Fruit fly (Drosophila melanogaster): ENCODE results near the gene CG31373.
A peak's percentile ranks its signal among the peaks of the same experiment; 100 is the strongest.

The CG31373 gene

DNA sequence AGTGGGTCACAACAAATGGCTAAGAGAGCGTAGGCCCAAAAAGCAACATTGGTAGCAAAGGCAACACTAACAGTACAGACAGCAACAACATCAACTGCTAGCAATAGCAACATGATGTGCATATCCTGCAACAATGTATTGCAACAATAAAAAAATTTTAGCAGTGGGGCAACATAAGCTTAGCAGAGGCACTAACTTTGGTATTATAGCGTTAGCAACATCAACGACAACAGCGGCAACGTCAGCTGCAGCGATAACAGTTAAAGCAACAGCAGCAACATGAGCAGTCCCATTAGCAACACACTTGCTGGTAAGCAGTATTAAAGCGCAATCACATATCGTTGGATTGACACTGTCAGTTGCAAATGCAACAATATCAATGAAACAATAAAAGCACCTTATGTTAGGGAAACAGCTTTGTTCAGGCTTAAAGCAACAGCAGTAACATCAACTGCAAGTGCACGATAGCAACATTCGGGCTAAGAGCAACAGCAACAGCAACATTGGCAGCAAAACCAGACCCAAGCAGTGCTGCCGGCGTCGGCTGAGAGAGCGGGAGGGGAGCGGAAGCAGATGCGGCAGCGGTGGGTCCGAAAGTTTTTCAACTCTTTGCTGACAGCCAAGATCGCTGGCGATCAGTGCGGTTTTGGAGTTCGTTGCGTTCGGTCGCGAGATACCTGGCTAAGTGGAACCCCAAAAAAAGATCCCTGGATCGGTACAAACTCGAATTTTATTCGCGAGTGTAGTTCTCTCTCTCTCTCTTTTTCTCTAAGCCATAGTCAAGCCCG lies 22.7 kb downstream of the CG31373 start, which contains the start of gene Skel:
Skel (plus strand) TSS at position 637 of the 788 bp plus-strand sequence.
- peak; percentile 13 for TF ChIP-seq esn (GFP tag; optimal IDR thresholded peaks at IDR 0.05)
- no peak; the same call in 2 of the 3 replicates for TF ChIP-seq CG6163 (GFP tag; IDR thresholded peaks at IDR 0.05)
- no peak for TF ChIP-seq CG9139 (GFP tag; optimal IDR thresholded peaks at IDR 0.05)
- TF ChIP-seq Ets96B (tag; optimal IDR thresholded peaks at IDR 0.05) = no peak
- TF ChIP-seq svp (GFP tag) = no peak
- TF ChIP-seq eg (GFP tag; IDR thresholded peaks at IDR 0.05) = peak; percentile 61; the same call in 2 of the 3 replicates
- TF ChIP-seq CG31627 (GFP tag; optimal IDR thresholded peaks at IDR 0.05) = no peak
- peak in 1 of 2 experiments; percentile 18 for TF ChIP-seq ss (GFP tag; optimal IDR thresholded peaks at IDR 0.05)
- TF ChIP-seq CG1621 (tag; optimal IDR thresholded peaks at IDR 0.05) = no peak
- peak; percentile 25 for TF ChIP-seq Lpt (GFP tag; optimal IDR thresholded peaks at IDR 0.05)
- no peak for TF ChIP-seq fd85E (GFP tag; optimal IDR thresholded peaks at IDR 0.05)
- peak; percentile 8 for TF ChIP-seq CG16779 (tag; optimal IDR thresholded peaks at IDR 0.05)
- TF ChIP-seq CG11902 (GFP tag; optimal IDR thresholded peaks at IDR 0.05) = no peak
- no peak for TF ChIP-seq CG3919 (GFP tag; optimal IDR thresholded peaks at IDR 0.05)
- TF ChIP-seq dsx (GFP tag; optimal IDR thresholded peaks at IDR 0.05; ENCODE audit: poor library complexity, severe bottlenecking) = peak; percentile 98
- TF ChIP-seq Eip78C (GFP tag) = peak; percentile 50

DNA sequence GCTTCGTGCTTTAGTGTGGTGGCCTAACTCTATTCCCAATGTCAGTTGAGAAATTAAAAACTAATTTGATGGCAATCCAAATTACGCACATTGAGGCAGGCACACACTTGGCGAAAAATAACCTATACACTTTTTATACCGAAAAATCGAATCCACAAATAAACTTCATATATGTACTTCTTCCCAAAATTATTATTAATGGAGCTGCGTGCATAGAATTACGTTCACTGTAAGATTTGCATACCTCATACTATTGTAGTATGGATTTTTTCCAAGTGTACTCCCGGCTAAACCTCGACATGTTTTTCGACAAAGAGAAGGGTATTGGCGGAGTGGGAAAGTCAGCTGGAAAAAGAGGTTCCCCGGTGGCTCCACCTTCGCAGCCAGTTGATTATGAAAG lies 24.9 kb downstream of the CG31373 start:
- TF ChIP-seq Blimp-1 (GFP tag; optimal IDR thresholded peaks at IDR 0.05) (no peak), Eip78C (GFP tag) (peak; percentile 90), CG8632 (GFP tag; optimal IDR thresholded peaks at IDR 0.05) (peak; percentile 25), spab (GFP tag; optimal IDR thresholded peaks at IDR 0.05) (no peak), acj6 (GFP tag; optimal IDR thresholded peaks at IDR 0.05) (peak; percentile 27), CG11902 (GFP tag; optimal IDR thresholded peaks at IDR 0.05) (no peak), esn (GFP tag; optimal IDR thresholded peaks at IDR 0.05) (peak; percentile 55), CG8119 (GFP tag; IDR thresholded peaks at IDR 0.05) (peak; percentile 78), fkh (GFP tag; optimal IDR thresholded peaks at IDR 0.05) (no peak), Eip75B (GFP tag; optimal IDR thresholded peaks at IDR 0.05) (peak; percentile 31), dsx (GFP tag; optimal IDR thresholded peaks at IDR 0.05; ENCODE audit: poor library complexity, severe bottlenecking) (no peak), CG6854 (GFP tag; optimal IDR thresholded peaks at IDR 0.05) (no peak), pdm3 (GFP tag; optimal IDR thresholded peaks at IDR 0.05) (peak; percentile 66), CG6276 (GFP tag; optimal IDR thresholded peaks at IDR 0.05) (peak; percentile 61), Sox15 (GFP tag; optimal IDR thresholded peaks at IDR 0.05) (no peak), svp (GFP tag) (peak; percentile 62), CG11294 (GFP tag; IDR thresholded peaks at IDR 0.05) (no peak), OdsH (GFP tag; optimal IDR thresholded peaks at IDR 0.05) (peak; percentile 55), eg (GFP tag; IDR thresholded peaks at IDR 0.05) (peak; percentile 79), Hr39 (GFP tag; optimal IDR thresholded peaks at IDR 0.05) (peak; percentile 49), Gug (GFP tag; IDR thresholded peaks at IDR 0.05) (peak; percentile 40; the same call in 1 of the 2 replicates), Ets21C (GFP tag; optimal IDR thresholded peaks at IDR 0.05) (no peak), CG34406 (GFP tag; optimal IDR thresholded peaks at IDR 0.05) (peak; percentile 39), Sox14 (GFP tag; optimal IDR thresholded peaks at IDR 0.05) (no peak), CG10669 (GFP tag; optimal IDR thresholded peaks at IDR 0.05) (no peak), cyc (GFP tag; optimal IDR thresholded peaks at IDR 0.05) (peak; percentile 13), CG8319 (GFP tag; optimal IDR thresholded peaks at IDR 0.05) (no peak), CG6808 (GFP tag; optimal IDR thresholded peaks at IDR 0.05) (no peak), achi (GFP tag; optimal IDR thresholded peaks at IDR 0.05) (peak; percentile 31), net (GFP tag; optimal IDR thresholded peaks at IDR 0.05) (peak; percentile 33), CG3919 (GFP tag; optimal IDR thresholded peaks at IDR 0.05) (no peak), lz (GFP tag; optimal IDR thresholded peaks at IDR 0.05) (peak; percentile 39), Hr38 (GFP tag; optimal IDR thresholded peaks at IDR 0.05) (no peak), CG1621 (tag; optimal IDR thresholded peaks at IDR 0.05) (no peak), CG7368 (GFP tag; optimal IDR thresholded peaks at IDR 0.05) (no peak), Smox (GFP tag; optimal IDR thresholded peaks at IDR 0.05) (peak; percentile 33), salr (GFP tag; optimal IDR thresholded peaks at IDR 0.05) (no peak), fd85E (GFP tag; optimal IDR thresholded peaks at IDR 0.05) (no peak), vri (GFP tag; optimal IDR thresholded peaks at IDR 0.05) (no peak), CG15336 (GFP tag; IDR thresholded peaks at IDR 0.05) (peak; percentile 75), Hr4 (GFP tag; optimal IDR thresholded peaks at IDR 0.05) (peak; percentile 83)
